Worm (Caenorhabditis elegans): ENCODE data around the gene zag-1.

DNA sequence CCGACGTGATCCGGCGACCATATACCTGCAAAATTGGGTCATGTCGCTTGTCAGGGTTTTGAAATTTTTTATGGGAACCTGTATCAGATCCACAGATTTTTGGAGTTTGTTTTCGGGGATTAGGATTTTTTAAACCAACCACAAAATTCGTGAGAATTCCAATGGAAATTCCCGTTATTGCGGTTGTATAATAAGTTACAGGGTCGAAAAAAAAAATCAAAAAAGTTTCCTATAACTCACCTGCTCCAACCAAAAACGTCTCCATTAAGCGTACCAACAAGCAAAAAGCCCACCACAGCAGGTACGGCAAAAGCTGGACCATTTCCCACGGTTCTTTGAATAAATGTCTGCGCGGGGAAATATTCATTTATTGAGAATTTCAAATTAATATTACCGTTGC, 7.3 kb downstream of the zag-1 start:
- TF ChIP-seq lin-40 (tag; optimal IDR thresholded peaks at IDR 0.05) (no peak), him-1 (tag; optimal IDR thresholded peaks at IDR 0.05) (no peak)

Data from whole organism, young adult.